Fruit fly (Drosophila melanogaster) whole organism, embryonic: ENCODE measurements around the gene GstD8.

Experiments
- Abd-B ChIP-seq: fragments of 200-800 bp; sonication (Bioruptor generic); optimal IDR thresholded peaks from 2 replicates; lab custom pipeline; 2018; ENCODE audit warnings: missing biosample characterization, mild to moderate bottlenecking, missing genetic modification characterization, moderate library complexity
- CkIIα-i1 ChIP-seq: fragments of 200-800 bp; sonication (Bioruptor generic); IDR thresholded peaks from 2 replicates; pipeline ENCODE4 v1.3.6; 2022; ENCODE audit warnings: missing biosample characterization, missing genetic modification characterization
- Hr39 ChIP-seq: fragments of >200 bp; optimal IDR thresholded peaks from 2 replicates; lab custom pipeline; 2017
- Side ChIP-seq: fragments of 200-800 bp; sonication (Bioruptor generic); optimal IDR thresholded peaks from 2 replicates; lab custom pipeline; 2016; ENCODE audit warnings: missing biosample characterization, missing genetic modification characterization
- chinmo ChIP-seq: fragments of 200-800 bp; sonication (Bioruptor generic); IDR thresholded peaks from 4 replicates; pipeline ENCODE4 v1.3.6; 2022; ENCODE audit warnings: missing biosample characterization, missing genetic modification characterization; ENCODE audit not compliant: partially characterized antibody
- hb ChIP-seq: fragments of 200-800 bp; sonication (Bioruptor generic); IDR thresholded peaks from 3 replicates; pipeline ENCODE4 v1.3.6; 2022; ENCODE audit warnings: missing biosample characterization, missing genetic modification characterization; ENCODE audit not compliant: partially characterized antibody
- lola ChIP-seq, 3 experiments: fragments of >200 bp in 2 of 3; fragments of 200-800 bp in 1 of 3; sonication (Bioruptor generic) in 1 of 3; optimal IDR thresholded peaks; 2 replicates each; lab custom pipeline; 2017 to 2019; ENCODE audit warnings: missing biosample characterization in 3 of 3, missing genetic modification characterization in 3 of 3, mild to moderate bottlenecking in 1 of 3, moderate library complexity in 1 of 3
- seq ChIP-seq: fragments of 200-800 bp; sonication (Bioruptor generic); IDR thresholded peaks from 2 replicates; pipeline ENCODE4 v1.3.6; 2022; ENCODE audit warnings: missing biosample characterization, missing genetic modification characterization
- wdn ChIP-seq: fragments of 200-800 bp; sonication (Bioruptor generic); IDR thresholded peaks from 2 replicates; pipeline ENCODE4 v1.3.6; 2022; ENCODE audit warnings: missing biosample characterization, missing genetic modification characterization

DNA sequence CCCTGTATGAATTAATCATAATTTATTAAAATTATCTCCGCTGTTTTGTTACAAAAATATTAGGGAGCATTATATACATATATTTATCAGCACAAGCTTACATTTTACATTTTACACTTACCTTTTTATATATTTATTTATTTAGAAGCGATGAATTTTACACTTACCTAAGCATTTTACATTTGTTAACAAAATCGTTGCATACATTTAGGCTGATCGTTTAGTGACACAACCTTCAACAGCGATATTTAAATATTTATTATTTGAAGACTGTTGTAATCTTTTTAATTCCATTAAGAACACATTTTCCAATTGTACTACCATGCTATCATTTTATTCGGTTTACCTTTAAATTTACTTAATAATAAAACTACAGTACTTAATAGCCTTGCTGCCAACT is 4.0 kb downstream of the GstD8 start:
- TF ChIP-seq CkIIα-i1 (GFP tag; lab: Robert Waterston, UW), result no peak
- TF ChIP-seq hb (GFP tag; lab: Robert Waterston, UW), result no peak
- TF ChIP-seq wdn (GFP tag; lab: Robert Waterston, UW), result no peak
- no peak for TF ChIP-seq lola (GFP tag; optimal IDR thresholded peaks at IDR 0.05; lab: Kevin White, UChicago)
- no peak for TF ChIP-seq seq (GFP tag; lab: Robert Waterston, UW)
- no peak for TF ChIP-seq Side (GFP tag; lab: Kevin White, UChicago)
- no peak for TF ChIP-seq Abd-B
- TF ChIP-seq chinmo (GFP tag; lab: Robert Waterston, UW), result no peak
- no peak for TF ChIP-seq Hr39
